Worm (Caenorhabditis elegans) whole organism, mixed stage, embryonic: Measurements from ENCODE around the gene H04M03.11.

Experiments
- ces-1 ChIP-seq: fragments of 150-350 bp; optimal IDR thresholded peaks from 2 replicates; lab custom pipeline; 2014; ENCODE audit warnings: missing biosample characterization, missing genetic modification reagents, missing genetic modification characterization
- elt-1 ChIP-seq: sonication (generic microtip); optimal IDR thresholded peaks from 2 replicates; lab custom pipeline; 2017; ENCODE audit warnings: missing genetic modification characterization, mild to moderate bottlenecking, missing compliant biosample characterization, antibody characterized with exemption, moderate library complexity, borderline replicate concordance; ENCODE audit not compliant: insufficient read depth
- mep-1 ChIP-seq: fragments of 150-350 bp; optimal IDR thresholded peaks from 2 replicates; lab custom pipeline; 2017; ENCODE audit warnings: missing biosample characterization, missing genetic modification reagents, missing genetic modification characterization, inconsistent platforms
- nhr-237 ChIP-seq: fragments of 150-350 bp; optimal IDR thresholded peaks from 2 replicates; lab custom pipeline; 2014; ENCODE audit warnings: missing biosample characterization, missing genetic modification characterization
- nhr-28 ChIP-seq: fragments of 150-350 bp; optimal IDR thresholded peaks from 2 replicates; lab custom pipeline; 2014; ENCODE audit warnings: missing biosample characterization, missing genetic modification characterization
- snpc-4 ChIP-seq: fragments of 150-350 bp; optimal IDR thresholded peaks from 2 replicates; lab custom pipeline; 2014; ENCODE audit warnings: missing biosample characterization, missing genetic modification characterization
- unc-39 ChIP-seq: fragments of 150-350 bp; optimal IDR thresholded peaks from 2 replicates; lab custom pipeline; 2014; ENCODE audit warnings: missing biosample characterization, missing genetic modification characterization
- unc-62 ChIP-seq: fragments of 150-350 bp; optimal IDR thresholded peaks from 2 replicates; lab custom pipeline; 2014; ENCODE audit warnings: missing biosample characterization, missing genetic modification reagents, missing genetic modification characterization
- ztf-11 ChIP-seq: fragments of 150-350 bp; optimal IDR thresholded peaks from 2 replicates; lab custom pipeline; 2014; ENCODE audit warnings: missing biosample characterization, missing genetic modification characterization

ce11 chrIV:5850765-5851377, 33.5 kb downstream of the H04M03.11 start:
- TF ChIP-seq unc-39 (tag; lab: Kevin White, UChicago) (no peak), snpc-4 (tag; lab: Kevin White, UChicago) (no peak), ces-1 (no peak), nhr-28 (no peak), nhr-237 (tag; lab: Kevin White, UChicago) (no peak), elt-1 (tag; lab: Kevin White, UChicago) (no peak), mep-1 (tag; lab: Kevin White, UChicago) (no peak), unc-62 (no peak), ztf-11 (tag; lab: Kevin White, UChicago) (no peak)
